Worm (Caenorhabditis elegans) whole organism, L1 larva: ENCODE data around the gene letm-1.

ENCODE experiments used
- C16A3.4 ChIP-seq: fragments of 150-350 bp; optimal IDR thresholded peaks from 2 replicates; lab custom pipeline; 2014; ENCODE audit warnings: missing biosample characterization, missing genetic modification characterization
- F16B12.6 ChIP-seq: fragments of 150-350 bp; optimal IDR thresholded peaks from 2 replicates; lab custom pipeline; 2014; ENCODE audit warnings: missing biosample characterization, missing genetic modification characterization
- Y116A8C.19 ChIP-seq: sonication (generic microtip); optimal IDR thresholded peaks from 2 replicates; lab custom pipeline; 2016; ENCODE audit warnings: missing compliant biosample characterization, missing genetic modification characterization, borderline replicate concordance
- aha-1 ChIP-seq: fragments of 150-350 bp; optimal IDR thresholded peaks from 2 replicates; lab custom pipeline; 2014; ENCODE audit warnings: missing biosample characterization, missing genetic modification characterization
- aly-2 ChIP-seq: fragments of 150-350 bp; optimal IDR thresholded peaks from 2 replicates; lab custom pipeline; 2014; ENCODE audit warnings: missing biosample characterization, missing genetic modification characterization
- blmp-1 ChIP-seq: fragments of 150-350 bp; optimal IDR thresholded peaks from 2 replicates; lab custom pipeline; 2014; ENCODE audit warnings: missing biosample characterization, missing genetic modification characterization
- ceh-63 ChIP-seq: fragments of 200-800 bp; sonication (Bioruptor generic); optimal IDR thresholded peaks from 2 replicates; lab custom pipeline; 2018; ENCODE audit warnings: mild to moderate bottlenecking, missing genetic modification characterization, missing compliant biosample characterization
- ceh-82 ChIP-seq, 3 experiments: fragments of 150-350 bp in 1 of 3; sonication (generic microtip) in 2 of 3; optimal IDR thresholded peaks; 2 replicates each; lab custom pipeline; 2014 to 2017; ENCODE audit warnings: missing biosample characterization in 3 of 3, missing genetic modification characterization in 3 of 3
- ceh-88 ChIP-seq: fragments of 200-800 bp; sonication (Bioruptor generic); IDR thresholded peaks from 2 replicates; pipeline ENCODE4 v1.3.6; 2022; ENCODE audit warnings: missing genetic modification characterization, missing compliant biosample characterization
- ceh-90 ChIP-seq: sonication (generic microtip); optimal IDR thresholded peaks from 2 replicates; lab custom pipeline; 2016; ENCODE audit warnings: missing genetic modification characterization, missing compliant biosample characterization
- ces-1 ChIP-seq: fragments of 150-350 bp; optimal IDR thresholded peaks from 2 replicates; lab custom pipeline; 2014; ENCODE audit warnings: missing biosample characterization, missing genetic modification reagents, missing genetic modification characterization
- dpl-1 ChIP-seq, 3 experiments: fragments of 150-350 bp in 2 of 3; sonication (generic microtip) in 1 of 3; optimal IDR thresholded peaks; 2 replicates each; lab custom pipeline; 2014 to 2017; ENCODE audit warnings: missing biosample characterization in 3 of 3, missing genetic modification characterization in 3 of 3, missing genetic modification reagents in 3 of 3
- dsc-1 ChIP-seq: sonication (generic microtip); optimal IDR thresholded peaks from 2 replicates; lab custom pipeline; 2016; ENCODE audit warnings: mild to moderate bottlenecking, missing genetic modification characterization, missing compliant biosample characterization
- efl-1 ChIP-seq, 4 experiments: fragments of 150-350 bp; optimal IDR thresholded peaks in 3 of 4; peaks in 1 of 4; 1 replicate in 1 of 4; 2 replicates in 3 of 4; lab custom pipeline; 2014; ENCODE audit warnings: missing biosample characterization in 2 of 4, missing genetic modification characterization in 2 of 4, missing genetic modification reagents in 2 of 4
- efl-3 ChIP-seq: fragments of 200-800 bp; sonication (Bioruptor generic); optimal IDR thresholded peaks from 2 replicates; lab custom pipeline; 2018; ENCODE audit warnings: mild to moderate bottlenecking, missing genetic modification characterization, missing compliant biosample characterization
- egl-27 ChIP-seq, 2 experiments: fragments of 150-350 bp in 1 of 2; sonication (generic microtip); optimal IDR thresholded peaks; 3 replicates each; lab custom pipeline; 2017 to 2018; ENCODE audit warnings: missing biosample characterization in 2 of 2, missing genetic modification characterization in 2 of 2, missing genetic modification reagents in 2 of 2
- elt-2 ChIP-seq: sonication (generic microtip); optimal IDR thresholded peaks from 2 replicates; lab custom pipeline; 2016; ENCODE audit warnings: missing genetic modification characterization, mild to moderate bottlenecking, inconsistent platforms, missing compliant biosample characterization, missing genetic modification reagents
- elt-3 ChIP-seq, 6 experiments: fragments of 150-350 bp in 1 of 6; sonication (generic microtip); optimal IDR thresholded peaks; 2 replicates each; lab custom pipeline; 2017 to 2018; ENCODE audit warnings: missing biosample characterization in 6 of 6, missing genetic modification characterization in 6 of 6, inconsistent platforms in 1 of 6
- fkh-10 ChIP-seq: sonication (generic microtip); optimal IDR thresholded peaks from 2 replicates; lab custom pipeline; 2017; ENCODE audit warnings: missing biosample characterization, missing genetic modification reagents, missing genetic modification characterization
- fkh-8 ChIP-seq: sonication (generic microtip); optimal IDR thresholded peaks from 2 replicates; lab custom pipeline; 2016; ENCODE audit warnings: mild to moderate bottlenecking, missing genetic modification characterization, missing compliant biosample characterization
- fos-1 ChIP-seq: fragments of 150-350 bp; optimal IDR thresholded peaks from 2 replicates; lab custom pipeline; 2014; ENCODE audit warnings: missing biosample characterization, missing genetic modification characterization
- grh-1 ChIP-seq: fragments of 200-800 bp; sonication (Bioruptor generic); IDR thresholded peaks from 2 replicates; pipeline ENCODE4 v1.3.6; 2022; ENCODE audit warnings: missing genetic modification reagents, missing genetic modification characterization, missing compliant biosample characterization
- isw-1 ChIP-seq: fragments of 200-800 bp; sonication (Bioruptor generic); IDR thresholded peaks from 2 replicates; pipeline ENCODE4 v1.3.6; 2022; ENCODE audit warnings: missing genetic modification characterization, missing compliant biosample characterization
- jun-1 ChIP-seq: fragments of 150-350 bp; optimal IDR thresholded peaks from 2 replicates; lab custom pipeline; 2014; ENCODE audit warnings: missing biosample characterization, missing genetic modification reagents, missing genetic modification characterization
- lin-13 ChIP-seq: fragments of 150-350 bp; optimal IDR thresholded peaks from 2 replicates; lab custom pipeline; 2014; ENCODE audit warnings: missing biosample characterization, missing genetic modification reagents, missing genetic modification characterization
- lin-14 ChIP-seq: fragments of 200-800 bp; sonication (Bioruptor generic); optimal IDR thresholded peaks from 2 replicates; lab custom pipeline; 2018; ENCODE audit warnings: mild to moderate bottlenecking, missing genetic modification characterization, moderate library complexity, missing compliant biosample characterization
- lin-15B ChIP-seq: fragments of 150-350 bp; sonication (generic microtip); optimal IDR thresholded peaks from 3 replicates; lab custom pipeline; 2014; ENCODE audit warnings: missing biosample characterization, missing genetic modification characterization
- lin-35 ChIP-seq, 2 experiments: fragments of 150-350 bp; optimal IDR thresholded peaks; 2 replicates each; lab custom pipeline; 2014; ENCODE audit warnings: missing biosample characterization in 2 of 2, missing genetic modification characterization in 2 of 2, missing genetic modification reagents in 2 of 2
- lsy-2 ChIP-seq, 2 experiments: fragments of 150-350 bp; optimal IDR thresholded peaks; 2 replicates each; lab custom pipeline; 2014; ENCODE audit warnings: missing biosample characterization in 2 of 2, missing genetic modification characterization in 2 of 2
- mab-9 ChIP-seq: fragments of 200-800 bp; sonication (Bioruptor generic); IDR thresholded peaks from 2 replicates; pipeline ENCODE4 v1.3.6; 2022; ENCODE audit warnings: missing genetic modification reagents, missing genetic modification characterization, missing compliant biosample characterization
- mef-2 ChIP-seq: fragments of 150-350 bp; optimal IDR thresholded peaks from 2 replicates; lab custom pipeline; 2014; ENCODE audit warnings: missing biosample characterization, missing genetic modification characterization
- mep-1 ChIP-seq: fragments of 150-350 bp; optimal IDR thresholded peaks from 2 replicates; lab custom pipeline; 2014; ENCODE audit warnings: missing biosample characterization, missing genetic modification characterization
- nhr-19 ChIP-seq: fragments of 200-800 bp; sonication (Bioruptor generic); conservative IDR thresholded peaks from 2 replicates; pipeline ENCODE4 v1.3.6; 2022; ENCODE audit warnings: missing genetic modification characterization, missing compliant biosample characterization
- nhr-20 ChIP-seq: sonication (generic microtip); optimal IDR thresholded peaks from 2 replicates; lab custom pipeline; 2016; ENCODE audit warnings: mild to moderate bottlenecking, missing genetic modification characterization, missing compliant biosample characterization
- nhr-47 ChIP-seq: sonication (generic microtip); optimal IDR thresholded peaks from 2 replicates; lab custom pipeline; 2016; ENCODE audit warnings: mild to moderate bottlenecking, missing genetic modification characterization, moderate library complexity, missing compliant biosample characterization
- nhr-76 ChIP-seq: sonication (generic microtip); optimal IDR thresholded peaks from 2 replicates; lab custom pipeline; 2017; ENCODE audit warnings: missing biosample characterization, missing genetic modification characterization
- nhr-84 ChIP-seq: sonication (generic microtip); optimal IDR thresholded peaks from 2 replicates; lab custom pipeline; 2017; ENCODE audit warnings: missing biosample characterization, missing genetic modification characterization
- pqm-1 ChIP-seq: sonication (generic microtip); optimal IDR thresholded peaks from 3 replicates; lab custom pipeline; 2017; ENCODE audit warnings: missing biosample characterization, missing genetic modification characterization
- rnt-1 ChIP-seq: sonication (generic microtip); optimal IDR thresholded peaks from 2 replicates; lab custom pipeline; 2016; ENCODE audit warnings: mild to moderate bottlenecking, missing genetic modification characterization, moderate library complexity, missing compliant biosample characterization
- skn-1 ChIP-seq: fragments of 150-350 bp; optimal IDR thresholded peaks from 2 replicates; lab custom pipeline; 2014; ENCODE audit warnings: missing biosample characterization, missing genetic modification characterization
- snu-23 ChIP-seq: sonication (generic microtip); optimal IDR thresholded peaks from 2 replicates; lab custom pipeline; 2016; ENCODE audit warnings: missing genetic modification characterization, missing compliant biosample characterization
- sox-4 ChIP-seq: sonication (generic microtip); optimal IDR thresholded peaks from 2 replicates; lab custom pipeline; 2016; ENCODE audit warnings: missing genetic modification characterization, missing compliant biosample characterization
- sptf-1 ChIP-seq: fragments of 150-350 bp; optimal IDR thresholded peaks from 2 replicates; lab custom pipeline; 2014; ENCODE audit warnings: missing biosample characterization, missing genetic modification characterization
- sup-37 ChIP-seq: fragments of 200-800 bp; sonication (Bioruptor generic); optimal IDR thresholded peaks from 2 replicates; lab custom pipeline; 2018; ENCODE audit warnings: mild to moderate bottlenecking, missing genetic modification characterization, missing compliant biosample characterization
- swsn-7 ChIP-seq: sonication (generic microtip); optimal IDR thresholded peaks from 2 replicates; lab custom pipeline; 2016; ENCODE audit warnings: missing genetic modification characterization, missing compliant biosample characterization
- tbx-2 ChIP-seq: sonication (generic microtip); optimal IDR thresholded peaks from 2 replicates; lab custom pipeline; 2016; ENCODE audit warnings: missing genetic modification characterization, missing compliant biosample characterization
- unc-30 ChIP-seq: sonication (generic microtip); optimal IDR thresholded peaks from 2 replicates; lab custom pipeline; 2017; ENCODE audit warnings: missing biosample characterization, missing genetic modification characterization
- unc-98 ChIP-seq: fragments of 200-800 bp; sonication (Bioruptor generic); IDR thresholded peaks from 2 replicates; pipeline ENCODE4 v1.3.6; 2022; ENCODE audit warnings: missing genetic modification characterization, missing compliant biosample characterization
- vab-15 ChIP-seq: sonication (generic microtip); optimal IDR thresholded peaks from 2 replicates; lab custom pipeline; 2017; ENCODE audit warnings: missing genotype, mild to moderate bottlenecking, missing genetic modification characterization, missing compliant biosample characterization
- xbp-1 ChIP-seq: sonication (generic microtip); optimal IDR thresholded peaks from 2 replicates; lab custom pipeline; 2016; ENCODE audit warnings: missing genetic modification characterization, missing compliant biosample characterization
- zag-1 ChIP-seq: fragments of 150-350 bp; optimal IDR thresholded peaks from 2 replicates; lab custom pipeline; 2014; ENCODE audit warnings: missing biosample characterization, missing genetic modification characterization
- zip-4 ChIP-seq: fragments of 200-800 bp; sonication (Bioruptor generic); optimal IDR thresholded peaks from 2 replicates; lab custom pipeline; 2018; ENCODE audit warnings: mild to moderate bottlenecking, missing genetic modification characterization, moderate library complexity, missing compliant biosample characterization
- ztf-4 ChIP-seq: fragments of 150-350 bp; optimal IDR thresholded peaks from 2 replicates; lab custom pipeline; 2014; ENCODE audit warnings: missing biosample characterization, missing genetic modification characterization

Gene letm-1

DNA sequence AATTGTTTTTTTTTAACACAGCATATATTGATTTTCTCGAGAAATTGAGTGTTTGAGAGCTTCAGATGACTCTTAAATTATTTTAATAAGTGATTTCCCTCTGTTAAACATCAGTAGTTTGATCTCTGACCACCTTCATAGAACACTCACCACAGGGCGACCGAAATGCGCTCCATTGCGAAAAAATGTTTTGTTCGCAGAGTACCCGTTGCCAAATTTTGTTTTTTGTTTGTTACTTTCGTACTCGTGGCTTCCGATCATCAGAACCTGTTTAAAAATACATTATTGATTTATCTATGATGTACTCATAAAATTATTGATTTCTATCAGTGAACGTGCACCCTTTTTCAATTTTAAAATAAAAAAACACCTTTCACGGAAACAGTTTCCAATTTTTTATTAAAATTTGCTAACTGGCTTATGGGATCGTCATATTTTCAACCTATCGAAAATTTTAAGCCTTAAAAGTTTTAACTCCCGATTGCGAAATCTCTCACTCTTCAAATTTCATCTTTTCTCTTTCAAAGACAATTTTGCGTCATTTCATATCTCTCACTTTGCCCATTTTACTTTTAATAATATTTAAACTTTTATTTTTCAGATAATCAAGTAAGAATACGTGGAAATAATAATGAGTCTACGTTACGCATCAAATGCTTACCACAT is at the start of gene letm-1:
Gene letm-1 (plus strand): TSS at position 598 of the 666 bp plus-strand sequence.
- no peak for TF ChIP-seq ceh-63 (GFP tag; lab: Kevin White, UChicago)
- TF ChIP-seq zag-1 (tag; lab: Kevin White, UChicago) = no peak
- TF ChIP-seq isw-1 (GFP tag; lab: Robert Waterston, UW) = no peak
- no peak for TF ChIP-seq jun-1
- no peak for TF ChIP-seq mef-2 (tag; lab: Kevin White, UChicago)
- TF ChIP-seq lin-13 = no peak
- peak; percentile 17 to 54 for TF ChIP-seq lin-35 (GFP tag; optimal IDR thresholded peaks at IDR 0.05; lab: Kevin White, UChicago)
- no peak for TF ChIP-seq F16B12.6 (tag; lab: Kevin White, UChicago)
- TF ChIP-seq elt-3 (tag; optimal IDR thresholded peaks at IDR 0.05; lab: Kevin White, UChicago) = peak in 1 of 6 experiments; percentile 12
- no peak for TF ChIP-seq vab-15
- TF ChIP-seq C16A3.4 (tag; lab: Kevin White, UChicago) = peak; percentile 48
- peak; percentile 46 for TF ChIP-seq nhr-19
- no peak for TF ChIP-seq fos-1 (tag; lab: Kevin White, UChicago)
- TF ChIP-seq swsn-7 (tag; lab: Kevin White, UChicago) = no peak
- no peak for TF ChIP-seq lin-15B
- peak in 2 of 3 experiments; percentile 9 to 38 for TF ChIP-seq dpl-1 (GFP tag; optimal IDR thresholded peaks at IDR 0.05; lab: Kevin White, UChicago)
- TF ChIP-seq aha-1 (tag; lab: Kevin White, UChicago) = no peak
- TF ChIP-seq pqm-1 (tag; lab: Kevin White, UChicago) = no peak
- no peak for TF ChIP-seq unc-98 (GFP tag; lab: Robert Waterston, UW)
- no peak for TF ChIP-seq efl-1 (optimal IDR thresholded peaks at IDR 0.05; lab: Kevin White, UChicago)
- TF ChIP-seq efl-1 (GFP tag; optimal IDR thresholded peaks at IDR 0.05 in 1 of 2; lab: Kevin White, UChicago) = no peak
- no peak for TF ChIP-seq xbp-1 (tag; lab: Kevin White, UChicago)
- no peak for TF ChIP-seq mep-1 (tag; lab: Kevin White, UChicago)
- no peak for TF ChIP-seq mab-9 (GFP tag; lab: Robert Waterston, UW)
- no peak for TF ChIP-seq nhr-47 (tag; lab: Kevin White, UChicago)
- peak; percentile 39 for TF ChIP-seq snu-23 (GFP tag; lab: Kevin White, UChicago)
- TF ChIP-seq sox-4 (tag; lab: Kevin White, UChicago) = no peak
- no peak for TF ChIP-seq ceh-88 (GFP tag; lab: Robert Waterston, UW)
- TF ChIP-seq elt-2 (tag; lab: Kevin White, UChicago) = peak; percentile 2
- TF ChIP-seq ces-1 (GFP tag; lab: Kevin White, UChicago) = no peak
- no peak for TF ChIP-seq nhr-84 (tag; lab: Kevin White, UChicago)
- no peak for TF ChIP-seq dsc-1
- peak; percentile 17 for TF ChIP-seq blmp-1 (tag; lab: Kevin White, UChicago)
- no peak for TF ChIP-seq sptf-1
- no peak for TF ChIP-seq fkh-8 (tag; lab: Kevin White, UChicago)
- TF ChIP-seq grh-1 = no peak
- peak; percentile 50 for TF ChIP-seq lin-14 (GFP tag; lab: Kevin White, UChicago)
- TF ChIP-seq aly-2 (tag; lab: Kevin White, UChicago) = no peak
- no peak for TF ChIP-seq tbx-2
- no peak for TF ChIP-seq sup-37 (GFP tag; lab: Kevin White, UChicago)
- TF ChIP-seq nhr-76 = no peak
- peak; percentile 52 for TF ChIP-seq nhr-20
- TF ChIP-seq unc-30 (tag; lab: Kevin White, UChicago) = no peak
- TF ChIP-seq fkh-10 (GFP tag; lab: Kevin White, UChicago) = no peak
- TF ChIP-seq ceh-90 (tag; lab: Kevin White, UChicago) = no peak
- TF ChIP-seq Y116A8C.19 (tag; lab: Kevin White, UChicago) = no peak
- no peak for TF ChIP-seq efl-3 (GFP tag; lab: Kevin White, UChicago)
- peak; percentile 40 for TF ChIP-seq zip-4 (GFP tag; lab: Kevin White, UChicago)
- no peak for TF ChIP-seq ceh-82 (tag; optimal IDR thresholded peaks at IDR 0.05; lab: Kevin White, UChicago)
- TF ChIP-seq rnt-1 (tag; lab: Kevin White, UChicago) = no peak
- TF ChIP-seq ztf-4 (tag; lab: Kevin White, UChicago) = no peak
- TF ChIP-seq skn-1 (tag; lab: Kevin White, UChicago) = no peak
- TF ChIP-seq egl-27 (tag; optimal IDR thresholded peaks at IDR 0.05; lab: Kevin White, UChicago) = no peak
- TF ChIP-seq lsy-2 (tag; optimal IDR thresholded peaks at IDR 0.05; lab: Kevin White, UChicago) = peak in 1 of 2 experiments; percentile 12
